Worm (Caenorhabditis elegans): ENCODE measurements around the gene F18H3.1.

Gene F18H3.1

ce11 chrX:13514384-13514783, 5.1 kb upstream of the F18H3.1 start:
- TF ChIP-seq lin-13 (tag; optimal IDR thresholded peaks at IDR 0.05) (no peak), lsy-2 (tag; optimal IDR thresholded peaks at IDR 0.05) (peak; percentile 49), ham-2 (GFP tag; optimal IDR thresholded peaks at IDR 0.05) (no peak), unc-39 (tag; optimal IDR thresholded peaks at IDR 0.05) (no peak), elt-1 (tag; optimal IDR thresholded peaks at IDR 0.05; ENCODE audit: borderline replicate concordance, insufficient read depth) (no peak), ceh-43 (GFP tag; optimal IDR thresholded peaks at IDR 0.05) (no peak), nhr-76 (tag; optimal IDR thresholded peaks at IDR 0.05) (no peak), unc-62 (GFP tag; optimal IDR thresholded peaks at IDR 0.05) (no peak), nhr-237 (tag; optimal IDR thresholded peaks at IDR 0.05) (peak; percentile 93), nhr-2 (tag; optimal IDR thresholded peaks at IDR 0.05) (no peak), bed-3 (GFP tag; optimal IDR thresholded peaks at IDR 0.05) (no peak), mep-1 (tag; optimal IDR thresholded peaks at IDR 0.05) (no peak), ceh-39 (tag; optimal IDR thresholded peaks at IDR 0.05) (no peak), unc-120 (tag; optimal IDR thresholded peaks at IDR 0.05; ENCODE audit: poor library complexity, severe bottlenecking) (no peak), drap-1 (GFP tag; optimal IDR thresholded peaks at IDR 0.05) (no peak), mab-5 (tag; optimal IDR thresholded peaks at IDR 0.05) (no peak), ces-1 (GFP tag; optimal IDR thresholded peaks at IDR 0.05) (peak; percentile 91), sptf-1 (tag; optimal IDR thresholded peaks at IDR 0.05) (peak; percentile 42)

- TF ChIP-seq unc-62 (GFP tag; optimal IDR thresholded peaks at IDR 0.05) (no peak), elt-1 (tag; optimal IDR thresholded peaks at IDR 0.05; ENCODE audit: borderline replicate concordance, insufficient read depth) (no peak), nhr-12 (tag; optimal IDR thresholded peaks at IDR 0.05) (no peak), mep-1 (tag; optimal IDR thresholded peaks at IDR 0.05) (no peak), sem-2 (GFP tag; optimal IDR thresholded peaks at IDR 0.05) (no peak), nhr-76 (tag; optimal IDR thresholded peaks at IDR 0.05) (no peak), mab-5 (tag; optimal IDR thresholded peaks at IDR 0.05) (no peak), nhr-28 (tag; optimal IDR thresholded peaks at IDR 0.05) (no peak), zip-8 (tag; optimal IDR thresholded peaks at IDR 0.05) (peak; percentile 92), nhr-2 (tag; optimal IDR thresholded peaks at IDR 0.05) (peak; percentile 59), mls-2 (tag; optimal IDR thresholded peaks at IDR 0.05) (no peak), hlh-1 (tag; optimal IDR thresholded peaks at IDR 0.05) (no peak), unc-39 (tag; optimal IDR thresholded peaks at IDR 0.05) (no peak)
These were observed 5.6 kb downstream of the F18H3.1 start for ce11 chrX:13525094-13525493.

ce11 chrX:13526219-13527218, 7.1 kb downstream of the F18H3.1 start:
- TF ChIP-seq snpc-4 (tag; optimal IDR thresholded peaks at IDR 0.05) (no peak), elt-1 (tag; optimal IDR thresholded peaks at IDR 0.05; ENCODE audit: borderline replicate concordance, insufficient read depth) (peak; percentile 88), nhr-12 (tag; optimal IDR thresholded peaks at IDR 0.05) (no peak), ham-2 (GFP tag; optimal IDR thresholded peaks at IDR 0.05) (peak; percentile 80), unc-62 (GFP tag; optimal IDR thresholded peaks at IDR 0.05) (peak; percentile 24), elt-3 (tag; optimal IDR thresholded peaks at IDR 0.05) (no peak), nhr-76 (tag; optimal IDR thresholded peaks at IDR 0.05) (no peak), lsy-2 (tag; optimal IDR thresholded peaks at IDR 0.05) (no peak), mls-2 (tag; optimal IDR thresholded peaks at IDR 0.05) (no peak), M03D4.4 (tag; optimal IDR thresholded peaks at IDR 0.05) (no peak), hlh-1 (tag; optimal IDR thresholded peaks at IDR 0.05) (no peak), ces-1 (GFP tag; optimal IDR thresholded peaks at IDR 0.05) (no peak), nhr-28 (tag; optimal IDR thresholded peaks at IDR 0.05) (no peak), flh-1 (GFP tag; optimal IDR thresholded peaks at IDR 0.05) (no peak), ceh-43 (GFP tag; optimal IDR thresholded peaks at IDR 0.05) (no peak)

- no peak for TF ChIP-seq ceh-83 (GFP tag; optimal IDR thresholded peaks at IDR 0.05)
- TF ChIP-seq unc-39 (tag; optimal IDR thresholded peaks at IDR 0.05), result no peak
- no peak for TF ChIP-seq nhr-12 (tag; optimal IDR thresholded peaks at IDR 0.05)
- TF ChIP-seq mls-2 (tag; optimal IDR thresholded peaks at IDR 0.05), result peak; percentile 4
- peak; percentile 37 for TF ChIP-seq mep-1 (tag; optimal IDR thresholded peaks at IDR 0.05)
- peak; percentile 44 for TF ChIP-seq lsy-2 (tag; optimal IDR thresholded peaks at IDR 0.05)
- peak; percentile 70 for TF ChIP-seq hlh-1 (tag; optimal IDR thresholded peaks at IDR 0.05)
- peak; percentile 31 for TF ChIP-seq lin-13 (tag; optimal IDR thresholded peaks at IDR 0.05)
- peak; percentile 11 for TF ChIP-seq nhr-2 (tag; optimal IDR thresholded peaks at IDR 0.05)
- TF ChIP-seq blmp-1 (tag; optimal IDR thresholded peaks at IDR 0.05), result no peak
- TF ChIP-seq nhr-28 (tag; optimal IDR thresholded peaks at IDR 0.05), result no peak
- peak; percentile 57 for TF ChIP-seq drap-1 (GFP tag; optimal IDR thresholded peaks at IDR 0.05)
- no peak for TF ChIP-seq elt-1 (tag; optimal IDR thresholded peaks at IDR 0.05; ENCODE audit: borderline replicate concordance, insufficient read depth)
- TF ChIP-seq sptf-1 (tag; optimal IDR thresholded peaks at IDR 0.05), result peak; percentile 84
- TF ChIP-seq unc-120 (tag; optimal IDR thresholded peaks at IDR 0.05; ENCODE audit: poor library complexity, severe bottlenecking), result peak; percentile 99
- peak; percentile 21 for TF ChIP-seq ceh-39 (tag; optimal IDR thresholded peaks at IDR 0.05)
- TF ChIP-seq unc-62 (GFP tag; optimal IDR thresholded peaks at IDR 0.05), result peak; percentile 83
- peak; percentile 97 for TF ChIP-seq ham-2 (GFP tag; optimal IDR thresholded peaks at IDR 0.05)
- no peak for TF ChIP-seq nhr-76 (tag; optimal IDR thresholded peaks at IDR 0.05)
- TF ChIP-seq elt-3 (tag; optimal IDR thresholded peaks at IDR 0.05), result no peak
- TF ChIP-seq cnd-1 (tag; optimal IDR thresholded peaks at IDR 0.05), result peak; percentile 41
- TF ChIP-seq snpc-4 (tag; optimal IDR thresholded peaks at IDR 0.05), result no peak
- TF ChIP-seq ces-1 (GFP tag; optimal IDR thresholded peaks at IDR 0.05), result peak; percentile 38
- no peak for TF ChIP-seq zip-8 (tag; optimal IDR thresholded peaks at IDR 0.05)
- TF ChIP-seq bed-3 (GFP tag; optimal IDR thresholded peaks at IDR 0.05), result no peak
- no peak for TF ChIP-seq sem-2 (GFP tag; optimal IDR thresholded peaks at IDR 0.05)
- TF ChIP-seq tbx-8 (GFP tag; optimal IDR thresholded peaks at IDR 0.05), result no peak
- no peak for TF ChIP-seq mab-5 (tag; optimal IDR thresholded peaks at IDR 0.05)
- TF ChIP-seq nhr-237 (tag; optimal IDR thresholded peaks at IDR 0.05), result peak; percentile 29
- TF ChIP-seq M03D4.4 (tag; optimal IDR thresholded peaks at IDR 0.05), result peak; percentile 66
- peak; percentile 86 for TF ChIP-seq pha-4 (tag; optimal IDR thresholded peaks at IDR 0.05)
- TF ChIP-seq ztf-11 (tag; optimal IDR thresholded peaks at IDR 0.05), result peak; percentile 42
These were observed 8.1 kb downstream of the F18H3.1 start, which contains the start of gene pab-2 for ce11 chrX:13527347-13528092. pab-2 (minus strand) TSS chrX:13527415.
